Fruit fly (Drosophila melanogaster) whole organism, wandering third instar larva: Measurements from ENCODE around the gene CG46310.

Experiments used
- Abd-B ChIP-seq: fragments of >200 bp; optimal IDR thresholded peaks from 2 replicates; lab custom pipeline; 2017; ENCODE audit warnings: missing biosample characterization, missing genetic modification characterization
- CG32264 ChIP-seq: fragments of 200-800 bp; sonication (Bioruptor generic); optimal IDR thresholded peaks from 2 replicates; lab custom pipeline; 2016; ENCODE audit warnings: missing biosample characterization, missing genetic modification characterization
- CG9705 ChIP-seq: fragments of 200-800 bp; sonication (Bioruptor generic); optimal IDR thresholded peaks from 2 replicates; lab custom pipeline; 2018; ENCODE audit warnings: missing biosample characterization, mild to moderate bottlenecking, missing genetic modification characterization
- CrebA ChIP-seq: fragments of 200-800 bp; sonication (Bioruptor generic); optimal IDR thresholded peaks from 2 replicates; lab custom pipeline; 2016; ENCODE audit warnings: missing biosample characterization, mild to moderate bottlenecking, missing genetic modification characterization, borderline replicate concordance
- Dfd ChIP-seq: fragments of >200 bp; optimal IDR thresholded peaks from 2 replicates; lab custom pipeline; 2017; ENCODE audit warnings: missing biosample characterization, missing genetic modification characterization
- Dif ChIP-seq: fragments of 200-275, 200-300 bp; sonication (Bioruptor generic); optimal IDR thresholded peaks from 2 replicates; lab custom pipeline; 2018; ENCODE audit warnings: missing biosample characterization, missing genetic modification characterization; ENCODE audit not compliant: partially characterized antibody
- GATAd ChIP-seq: sonication (Bioruptor generic); optimal IDR thresholded peaks from 2 replicates; lab custom pipeline; 2016; ENCODE audit warnings: missing biosample characterization, missing genetic modification characterization
- HLH106 ChIP-seq: fragments of 200-800 bp; optimal IDR thresholded peaks from 3 replicates; lab custom pipeline; 2019; ENCODE audit warnings: missing biosample characterization, mild to moderate bottlenecking, missing genetic modification characterization, moderate library complexity
- Hnf4 ChIP-seq: fragments of 200-800 bp; sonication (Bioruptor generic); optimal IDR thresholded peaks from 2 replicates; lab custom pipeline; 2016; ENCODE audit warnings: missing biosample characterization, mild to moderate bottlenecking, missing genetic modification characterization
- Hr78 ChIP-seq: fragments of >200 bp; optimal IDR thresholded peaks from 2 replicates; lab custom pipeline; 2017; ENCODE audit warnings: missing biosample characterization, missing genetic modification characterization
- Hr83 ChIP-seq: fragments of 200-300 bp; sonication (Bioruptor generic); optimal IDR thresholded peaks from 2 replicates; lab custom pipeline; 2016; ENCODE audit warnings: missing biosample characterization, mild to moderate bottlenecking, missing genetic modification characterization, moderate library complexity; ENCODE audit not compliant: poor library complexity, severe bottlenecking
- Jra ChIP-seq: sonication (Bioruptor generic); optimal IDR thresholded peaks from 2 replicates; lab custom pipeline; 2016; ENCODE audit warnings: missing biosample characterization, missing genetic modification characterization
- Mio ChIP-seq: sonication (Bioruptor generic); optimal IDR thresholded peaks from 2 replicates; lab custom pipeline; 2016; ENCODE audit warnings: missing biosample characterization, missing genetic modification characterization
- Myc ChIP-seq: fragments of >200 bp; optimal IDR thresholded peaks from 2 replicates; lab custom pipeline; 2017
- N ChIP-seq: fragments of >200 bp; optimal IDR thresholded peaks from 2 replicates; lab custom pipeline; 2018; ENCODE audit warnings: missing biosample characterization, missing external identifiers, missing genetic modification characterization
- OdsH ChIP-seq: fragments of 200-800 bp; sonication (Bioruptor generic); optimal IDR thresholded peaks from 2 replicates; lab custom pipeline; 2016; ENCODE audit warnings: missing biosample characterization, mild to moderate bottlenecking, missing genetic modification characterization
- Rel ChIP-seq, 2 experiments: fragments of 200-800 bp; sonication (Bioruptor generic) in 1 of 2; optimal IDR thresholded peaks; 2 replicates in 1 of 2; 3 replicates in 1 of 2; lab custom pipeline; 2016 to 2019; ENCODE audit warnings: mild to moderate bottlenecking in 2 of 2, missing biosample characterization in 2 of 2, missing genetic modification characterization in 2 of 2, moderate library complexity in 1 of 2
- Sp1 ChIP-seq: fragments of 200-800 bp; sonication (Bioruptor generic); optimal IDR thresholded peaks from 3 replicates; lab custom pipeline; 2019; ENCODE audit warnings: missing biosample characterization, mild to moderate bottlenecking, missing genetic modification characterization, moderate library complexity
- Vsx2 ChIP-seq: fragments of 200-300, 225-300 bp; sonication (Bioruptor generic); optimal IDR thresholded peaks from 2 replicates; lab custom pipeline; 2018; ENCODE audit warnings: missing biosample characterization, missing genetic modification characterization; ENCODE audit not compliant: partially characterized antibody
- br ChIP-seq: fragments of 200-800 bp; sonication (Bioruptor generic); optimal IDR thresholded peaks from 2 replicates; lab custom pipeline; 2016; ENCODE audit warnings: missing biosample characterization, missing genetic modification characterization
- brk ChIP-seq: fragments of 200-800 bp; sonication (Bioruptor generic); optimal IDR thresholded peaks from 2 replicates; lab custom pipeline; 2016; ENCODE audit warnings: missing biosample characterization, mild to moderate bottlenecking, missing genetic modification characterization
- dl ChIP-seq, 2 experiments: fragments of 175-275, 200-275 bp in 1 of 2; fragments of 200-275 bp in 1 of 2; sonication (Bioruptor generic); optimal IDR thresholded peaks; lab custom pipeline; 2018; ENCODE audit warnings: mild to moderate bottlenecking in 2 of 2, missing biosample characterization in 2 of 2, missing genetic modification characterization in 2 of 2, moderate library complexity in 2 of 2; ENCODE audit not compliant: partially characterized antibody in 2 of 2, insufficient read depth in 1 of 2
- dmrt93B ChIP-seq: fragments of 200-800 bp; sonication (Bioruptor generic); optimal IDR thresholded peaks from 2 replicates; lab custom pipeline; 2018; ENCODE audit warnings: missing biosample characterization, mild to moderate bottlenecking, missing genetic modification characterization
- dsf ChIP-seq: sonication (Bioruptor generic); optimal IDR thresholded peaks from 2 replicates; lab custom pipeline; 2016; ENCODE audit warnings: missing biosample characterization, missing genetic modification characterization, borderline replicate concordance
- ey ChIP-seq: fragments of 200-800 bp; sonication (Bioruptor generic); optimal IDR thresholded peaks from 2 replicates; lab custom pipeline; 2016; ENCODE audit warnings: missing biosample characterization, missing genetic modification characterization
- foxo ChIP-seq, 2 experiments: fragments of 200-800 bp; sonication (Bioruptor generic); optimal IDR thresholded peaks; 2 replicates in 1 of 2; 3 replicates in 1 of 2; lab custom pipeline; 2016 to 2017; ENCODE audit warnings: missing biosample characterization in 2 of 2, missing genetic modification characterization in 2 of 2
- fru ChIP-seq: fragments of 200-800 bp; sonication (Bioruptor generic); optimal IDR thresholded peaks from 3 replicates; lab custom pipeline; 2016; ENCODE audit warnings: missing biosample characterization, mild to moderate bottlenecking, missing genetic modification characterization
- h ChIP-seq: fragments of 200-800 bp; sonication (Bioruptor generic); optimal IDR thresholded peaks from 3 replicates; lab custom pipeline; 2016; ENCODE audit warnings: missing biosample characterization, mild to moderate bottlenecking, missing genetic modification characterization
- jim ChIP-seq: fragments of 175-275, 200-325 bp; sonication (Bioruptor generic); optimal IDR thresholded peaks from 2 replicates; lab custom pipeline; 2016; ENCODE audit warnings: missing biosample characterization, mild to moderate bottlenecking, missing genetic modification characterization
- lola ChIP-seq: fragments of >200 bp; optimal IDR thresholded peaks from 2 replicates; lab custom pipeline; 2017; ENCODE audit warnings: missing biosample characterization, missing genetic modification characterization
- pan ChIP-seq: fragments of >200 bp; optimal IDR thresholded peaks from 2 replicates; lab custom pipeline; 2017
- psq ChIP-seq: fragments of 200-800 bp; sonication (Bioruptor generic); optimal IDR thresholded peaks from 3 replicates; lab custom pipeline; 2017; ENCODE audit warnings: missing biosample characterization, mild to moderate bottlenecking, missing genetic modification characterization, moderate library complexity
- rgr ChIP-seq: fragments of 200-800 bp; sonication (Bioruptor generic); optimal IDR thresholded peaks from 3 replicates; lab custom pipeline; 2016; ENCODE audit warnings: missing biosample characterization, mild to moderate bottlenecking, missing genetic modification characterization
- sage ChIP-seq: fragments of 200-800 bp; sonication (Bioruptor generic); optimal IDR thresholded peaks from 2 replicates; lab custom pipeline; 2016; ENCODE audit warnings: missing biosample characterization, mild to moderate bottlenecking, missing genetic modification characterization
- sv ChIP-seq: fragments of 200-800 bp; sonication (Bioruptor generic); optimal IDR thresholded peaks from 3 replicates; lab custom pipeline; 2016; ENCODE audit warnings: missing biosample characterization, missing genetic modification characterization
- tai ChIP-seq: sonication (Bioruptor generic); optimal IDR thresholded peaks from 2 replicates; lab custom pipeline; 2016; ENCODE audit warnings: missing biosample characterization, missing genetic modification characterization
- usp ChIP-seq: fragments of >200 bp; optimal IDR thresholded peaks from 2 replicates; lab custom pipeline; 2017; ENCODE audit warnings: missing biosample characterization, missing genetic modification characterization
- woc ChIP-seq: sonication (Bioruptor generic); optimal IDR thresholded peaks from 2 replicates; lab custom pipeline; 2016; ENCODE audit warnings: missing biosample characterization, mild to moderate bottlenecking, missing genetic modification characterization

The CG46310 gene

DNA sequence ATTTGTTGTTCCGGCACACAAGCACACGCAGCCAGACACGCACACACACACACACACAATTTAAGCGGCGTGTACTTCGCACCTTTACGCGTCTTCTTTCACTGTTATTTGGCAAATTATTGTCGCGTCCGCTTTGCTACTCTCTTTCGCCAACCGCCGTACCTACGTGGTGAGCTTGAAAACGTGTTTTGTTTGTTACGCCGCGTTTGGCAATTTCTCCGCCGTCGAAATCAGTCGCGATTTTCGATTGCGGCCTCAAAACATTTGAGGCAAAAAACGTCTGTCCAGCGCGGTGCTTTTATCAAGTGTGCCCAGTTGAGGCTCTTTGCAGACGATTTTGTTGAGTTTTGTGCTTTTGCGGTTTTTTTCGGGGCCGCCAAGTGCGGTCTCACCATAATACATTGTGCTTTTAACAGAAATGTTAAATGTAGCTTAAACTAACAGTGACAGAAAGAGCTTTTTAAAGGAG is 48.0 kb downstream of the CG46310 start:
- TF ChIP-seq CG9705: no peak
- peak; percentile 71 for TF ChIP-seq Sp1
- peak; percentile 60 for TF ChIP-seq br (GFP tag; lab: Kevin White, UChicago)
- TF ChIP-seq ey (GFP tag; lab: Kevin White, UChicago): no peak
- peak; percentile 28 for TF ChIP-seq rgr (GFP tag; lab: Kevin White, UChicago)
- no peak for TF ChIP-seq Jra (GFP tag; lab: Kevin White, UChicago)
- peak; percentile 42 for TF ChIP-seq Hnf4 (GFP tag; lab: Kevin White, UChicago)
- TF ChIP-seq GATAd: no peak
- no peak for TF ChIP-seq dsf (GFP tag; lab: Kevin White, UChicago)
- TF ChIP-seq Hr83 (GFP tag; lab: Kevin White, UChicago): peak; percentile 37
- TF ChIP-seq tai (GFP tag; lab: Kevin White, UChicago): no peak
- TF ChIP-seq dl (GFP tag; optimal IDR thresholded peaks at IDR 0.05; lab: Kevin White, UChicago; ENCODE audit: insufficient read depth in 1 of 2, partially characterized antibody in 2 of 2): no peak
- TF ChIP-seq jim (GFP tag; lab: Kevin White, UChicago): no peak
- no peak for TF ChIP-seq Abd-B (GFP tag; lab: Kevin White, UChicago)
- peak; percentile 65 for TF ChIP-seq Rel (GFP tag; optimal IDR thresholded peaks at IDR 0.05; lab: Kevin White, UChicago)
- peak; percentile 92 for TF ChIP-seq Rel (tag; optimal IDR thresholded peaks at IDR 0.05; lab: Kevin White, UChicago)
- peak; percentile 0 for TF ChIP-seq OdsH (GFP tag; lab: Kevin White, UChicago)
- TF ChIP-seq Myc (lab: Kevin White, UChicago): no peak
- peak in 1 of 2 experiments; percentile 29 for TF ChIP-seq foxo (GFP tag; optimal IDR thresholded peaks at IDR 0.05; lab: Kevin White, UChicago)
- peak; percentile 36 for TF ChIP-seq Vsx2 (GFP tag; lab: Kevin White, UChicago)
- peak; percentile 47 for TF ChIP-seq brk
- TF ChIP-seq woc (GFP tag; lab: Kevin White, UChicago): no peak
- no peak for TF ChIP-seq Dfd (GFP tag; lab: Kevin White, UChicago)
- no peak for TF ChIP-seq usp (GFP tag; lab: Kevin White, UChicago)
- TF ChIP-seq N (GFP tag; lab: Kevin White, UChicago): no peak
- no peak for TF ChIP-seq pan (lab: Kevin White, UChicago)
- TF ChIP-seq Hr78 (GFP tag; lab: Kevin White, UChicago): no peak
- TF ChIP-seq CrebA (GFP tag; lab: Kevin White, UChicago): peak; percentile 85
- TF ChIP-seq sage (GFP tag; lab: Kevin White, UChicago): peak; percentile 56
- TF ChIP-seq sv (GFP tag; lab: Kevin White, UChicago): no peak
- TF ChIP-seq fru (GFP tag; lab: Kevin White, UChicago): peak; percentile 10
- TF ChIP-seq Dif (GFP tag; lab: Kevin White, UChicago): peak; percentile 66
- peak; percentile 90 for TF ChIP-seq psq (GFP tag; lab: Kevin White, UChicago)
- no peak for TF ChIP-seq Mio (GFP tag; lab: Kevin White, UChicago)
- peak; percentile 62 for TF ChIP-seq h (GFP tag; lab: Kevin White, UChicago)
- no peak for TF ChIP-seq CG32264 (GFP tag; lab: Kevin White, UChicago)
- TF ChIP-seq, all 38 proteins: peak for 16

DNA sequence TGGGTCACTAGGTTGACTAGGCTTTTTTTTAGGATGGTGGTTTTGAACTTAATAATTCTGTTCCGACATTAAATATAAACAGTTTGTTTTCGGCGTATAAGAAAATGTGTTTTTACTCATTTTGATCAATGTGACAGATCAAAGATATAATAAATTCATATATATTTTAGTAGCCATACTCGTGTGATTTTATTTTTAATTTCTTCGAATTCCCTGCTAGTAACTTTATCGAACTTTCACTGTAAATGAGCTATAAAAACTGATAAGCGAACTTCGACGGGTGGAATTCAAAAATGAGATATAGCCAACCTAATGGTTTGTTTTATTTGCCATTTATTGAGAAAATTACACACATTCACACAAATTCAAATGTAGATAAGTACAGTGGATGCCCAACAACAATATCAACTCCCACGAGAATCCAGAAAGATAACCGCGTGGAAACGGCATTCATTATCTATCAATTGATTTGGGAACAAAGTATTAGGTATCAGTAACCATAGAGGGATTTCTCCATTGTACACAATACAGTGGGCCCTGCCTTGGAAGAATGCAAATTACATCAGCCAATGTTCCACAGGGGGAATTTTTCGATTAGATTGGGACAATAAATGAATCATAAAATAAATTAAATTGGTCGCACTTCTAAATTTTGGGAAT is 49.6 kb downstream of the CG46310 start:
- no peak for TF ChIP-seq Dif (GFP tag; lab: Kevin White, UChicago)
- no peak for TF ChIP-seq Hr78 (GFP tag; lab: Kevin White, UChicago)
- TF ChIP-seq rgr (GFP tag; lab: Kevin White, UChicago): peak; percentile 17
- TF ChIP-seq Vsx2 (GFP tag; lab: Kevin White, UChicago): no peak
- peak; percentile 69 for TF ChIP-seq h (GFP tag; lab: Kevin White, UChicago)
- no peak for TF ChIP-seq Dfd (GFP tag; lab: Kevin White, UChicago)
- TF ChIP-seq Mio (GFP tag; lab: Kevin White, UChicago): no peak
- peak; percentile 24 for TF ChIP-seq Sp1
- peak; percentile 30 for TF ChIP-seq OdsH (GFP tag; lab: Kevin White, UChicago)
- TF ChIP-seq sv (GFP tag; lab: Kevin White, UChicago): no peak
- TF ChIP-seq Abd-B (GFP tag; lab: Kevin White, UChicago): no peak
- TF ChIP-seq CG9705: no peak
- peak; percentile 24 for TF ChIP-seq fru (GFP tag; lab: Kevin White, UChicago)
- TF ChIP-seq foxo (GFP tag; optimal IDR thresholded peaks at IDR 0.05; lab: Kevin White, UChicago): peak; percentile 19 to 31
- no peak for TF ChIP-seq dmrt93B (GFP tag; lab: Kevin White, UChicago)
- TF ChIP-seq dl (GFP tag; optimal IDR thresholded peaks at IDR 0.05; lab: Kevin White, UChicago; ENCODE audit: insufficient read depth in 1 of 2, partially characterized antibody in 2 of 2): no peak
- no peak for TF ChIP-seq tai (GFP tag; lab: Kevin White, UChicago)
- no peak for TF ChIP-seq usp (GFP tag; lab: Kevin White, UChicago)
- TF ChIP-seq dsf (GFP tag; lab: Kevin White, UChicago): no peak
- TF ChIP-seq CG32264 (GFP tag; lab: Kevin White, UChicago): peak; percentile 17
- no peak for TF ChIP-seq psq (GFP tag; lab: Kevin White, UChicago)
- TF ChIP-seq woc (GFP tag; lab: Kevin White, UChicago): no peak
- TF ChIP-seq Myc (lab: Kevin White, UChicago): no peak
- no peak for TF ChIP-seq GATAd
- TF ChIP-seq sage (GFP tag; lab: Kevin White, UChicago): peak; percentile 6
- no peak for TF ChIP-seq lola (GFP tag; lab: Kevin White, UChicago)
- no peak for TF ChIP-seq Rel (GFP tag; optimal IDR thresholded peaks at IDR 0.05; lab: Kevin White, UChicago)
- TF ChIP-seq Rel (tag; optimal IDR thresholded peaks at IDR 0.05; lab: Kevin White, UChicago): peak; percentile 86
- TF ChIP-seq brk: peak; percentile 57
- no peak for TF ChIP-seq ey (GFP tag; lab: Kevin White, UChicago)
- TF ChIP-seq pan (lab: Kevin White, UChicago): no peak
- TF ChIP-seq Hnf4 (GFP tag; lab: Kevin White, UChicago): no peak
- TF ChIP-seq jim (GFP tag; lab: Kevin White, UChicago): no peak
- no peak for TF ChIP-seq N (GFP tag; lab: Kevin White, UChicago)
- TF ChIP-seq Hr83 (GFP tag; lab: Kevin White, UChicago): no peak
- TF ChIP-seq CrebA (GFP tag; lab: Kevin White, UChicago): peak; percentile 59
- TF ChIP-seq br (GFP tag; lab: Kevin White, UChicago): peak; percentile 4
- TF ChIP-seq HLH106 (tag; lab: Kevin White, UChicago): no peak
- no peak for TF ChIP-seq Jra (GFP tag; lab: Kevin White, UChicago)
